Worm (Caenorhabditis elegans) whole organism, L4/young adult: Measurements from ENCODE around the gene nhr-173.

ENCODE experiments used
- W03F9.2 ChIP-seq: fragments of 150-350 bp; optimal IDR thresholded peaks from 2 replicates; lab custom pipeline; 2014; ENCODE audit warnings: missing biosample characterization, missing genetic modification characterization
- dao-5 ChIP-seq: sonication (generic microtip); optimal IDR thresholded peaks from 2 replicates; lab custom pipeline; 2016; ENCODE audit warnings: missing genotype, missing genetic modification characterization, moderate library complexity, missing compliant biosample characterization
- him-1 ChIP-seq: sonication (generic microtip); optimal IDR thresholded peaks from 2 replicates; lab custom pipeline; 2016; ENCODE audit warnings: missing genotype, missing genetic modification reagents, missing genetic modification characterization, missing compliant biosample characterization

ce11 chrX:6671717-6672116 is 16.4 kb downstream of the nhr-173 start:
- no peak for TF ChIP-seq him-1
- no peak for TF ChIP-seq dao-5 (tag; lab: Kevin White, UChicago)
- no peak for TF ChIP-seq W03F9.2
